Fruit fly (Drosophila melanogaster): ENCODE results near the gene grk.

Gene grk

DNA sequence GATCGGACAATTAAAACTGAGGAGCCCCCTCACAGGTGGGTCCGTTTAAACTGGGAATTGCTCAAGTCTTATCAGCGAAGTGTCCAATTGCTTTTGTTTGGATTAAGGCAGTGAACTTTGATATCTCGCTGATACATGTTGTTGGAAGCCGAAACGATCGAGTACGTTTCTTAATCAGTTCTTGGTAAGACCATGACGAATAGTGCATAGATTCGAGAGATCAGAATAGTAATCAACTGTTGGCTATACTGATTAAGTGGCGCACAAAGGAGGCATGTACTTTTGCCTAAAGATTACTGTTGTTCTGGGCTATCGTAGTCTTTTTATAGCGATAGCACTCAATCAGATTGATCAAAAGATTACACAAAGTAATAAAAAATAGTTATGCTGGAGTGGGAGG lies 18.1 kb upstream of the grk start:
- no peak for TF ChIP-seq noc (tag; optimal IDR thresholded peaks at IDR 0.05)

DNA sequence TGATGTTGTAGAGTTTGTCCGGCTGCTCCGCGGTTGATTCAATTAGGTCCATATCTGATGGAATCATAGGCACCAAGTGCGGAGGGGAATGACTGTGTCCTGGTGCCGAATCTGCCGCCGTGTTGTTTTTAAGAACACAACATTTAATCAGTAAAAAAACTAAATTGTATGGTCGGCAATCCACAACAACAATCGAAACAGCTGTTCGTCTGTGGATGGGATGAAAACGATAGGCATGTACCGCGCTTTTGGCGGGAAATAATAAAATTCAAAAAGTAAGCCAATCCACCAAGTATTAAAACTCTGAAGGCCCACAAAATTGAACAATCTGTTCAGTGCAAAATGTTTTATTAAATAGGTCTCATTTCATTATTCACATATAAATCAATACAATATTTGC lies 16.0 kb upstream of the grk start, which contains the start of gene Aasdh:
Gene Aasdh, minus strand, starts transcription at position 219 of the 400 bp plus-strand sequence.
- TF ChIP-seq noc (tag; optimal IDR thresholded peaks at IDR 0.05), result no peak

DNA sequence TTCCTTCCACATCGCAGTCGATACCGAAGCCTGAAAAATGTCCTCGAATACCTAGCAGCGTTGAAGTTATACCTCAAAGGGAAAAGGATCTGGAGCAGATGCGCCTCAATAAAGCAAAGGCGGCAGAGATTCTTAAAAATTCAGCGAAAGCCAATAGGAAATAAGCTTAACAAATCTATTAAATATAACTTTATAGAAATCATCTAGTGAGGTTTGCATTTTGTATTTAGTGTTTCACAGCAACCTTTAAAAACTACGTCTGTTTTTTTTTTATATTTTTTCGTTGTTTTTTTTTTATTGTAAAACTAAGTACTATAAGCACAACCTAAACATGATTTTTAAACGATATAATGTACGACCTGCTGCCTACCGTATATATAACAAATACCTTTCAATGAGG lies 8.7 kb upstream of the grk start, which contains the start of gene CG31897:
Gene CG31897, plus strand, starts transcription at position 301 of the 400 bp plus-strand sequence.
- no peak for TF ChIP-seq noc (tag; optimal IDR thresholded peaks at IDR 0.05)

DNA sequence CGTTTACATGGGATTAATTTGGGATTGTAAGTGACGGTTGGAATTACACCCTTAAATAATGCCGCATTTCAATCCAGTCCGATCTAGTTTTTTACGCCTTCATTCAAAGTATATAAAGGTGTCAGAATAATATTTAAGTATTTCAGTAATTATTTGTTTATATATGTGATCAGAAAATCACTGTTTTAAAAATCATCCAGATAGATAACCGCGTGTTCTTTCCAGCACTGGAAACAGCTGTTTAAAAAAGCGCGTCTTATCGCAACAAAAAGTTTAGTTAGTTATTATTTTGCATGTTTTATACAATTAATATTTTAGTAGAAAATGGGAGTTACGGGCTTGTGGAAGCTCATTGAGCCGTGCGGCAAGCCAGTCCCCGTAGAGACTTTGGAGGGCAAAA lies 4.7 kb upstream of the grk start, which contains the start of gene mus201:
Gene mus201, plus strand, starts transcription at position 118 of the 400 bp plus-strand sequence.
- TF ChIP-seq noc (tag; optimal IDR thresholded peaks at IDR 0.05), result no peak

DNA sequence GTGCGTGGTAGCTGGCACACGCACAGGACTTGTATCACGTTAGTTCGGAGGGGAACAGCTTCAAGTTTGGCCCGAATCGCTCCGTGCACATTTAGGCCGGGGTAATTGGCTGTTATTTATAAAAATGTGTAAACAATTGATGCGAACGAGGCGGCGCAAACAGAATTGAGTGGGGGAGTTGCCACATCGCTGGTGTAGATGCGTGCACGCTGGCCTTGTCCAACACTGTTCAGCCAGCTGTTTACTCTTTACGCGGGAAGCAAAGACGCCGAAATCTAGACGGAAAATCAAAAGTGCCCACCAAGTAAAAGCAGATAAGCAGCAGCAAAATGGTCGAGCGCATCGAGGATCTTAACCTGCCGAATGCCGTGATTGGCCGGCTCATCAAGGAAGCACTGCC lies 3.8 kb upstream of the grk start, which contains the start of the genes D12 and Chrac-14:
Gene D12, minus strand, starts transcription at position 190 of the 400 bp plus-strand sequence.
Gene Chrac-14, plus strand, starts transcription at position 230 of the 400 bp plus-strand sequence.
- no peak for TF ChIP-seq noc (tag; optimal IDR thresholded peaks at IDR 0.05)

DNA sequence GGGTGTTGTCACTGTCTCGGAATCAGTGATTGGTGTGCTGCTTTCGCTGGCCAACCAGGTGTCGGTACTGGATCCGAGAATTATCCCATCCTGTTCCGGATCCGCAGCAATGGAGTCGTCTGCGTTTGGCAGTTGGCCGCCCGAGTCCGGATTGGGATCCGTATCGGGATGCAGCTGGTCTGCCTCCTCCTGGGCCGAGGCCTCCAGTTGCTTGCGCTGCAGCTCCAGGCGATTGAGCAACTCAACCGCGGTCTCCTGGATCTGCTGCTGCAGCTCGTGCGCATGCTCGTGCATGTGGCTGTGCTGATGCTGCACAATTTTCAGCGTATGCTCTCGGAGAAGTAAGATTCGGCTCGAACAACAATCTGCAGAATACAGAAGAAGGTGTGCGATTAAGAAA lies 1.3 kb downstream of the grk start:
- TF ChIP-seq noc (tag; optimal IDR thresholded peaks at IDR 0.05), result no peak

DNA sequence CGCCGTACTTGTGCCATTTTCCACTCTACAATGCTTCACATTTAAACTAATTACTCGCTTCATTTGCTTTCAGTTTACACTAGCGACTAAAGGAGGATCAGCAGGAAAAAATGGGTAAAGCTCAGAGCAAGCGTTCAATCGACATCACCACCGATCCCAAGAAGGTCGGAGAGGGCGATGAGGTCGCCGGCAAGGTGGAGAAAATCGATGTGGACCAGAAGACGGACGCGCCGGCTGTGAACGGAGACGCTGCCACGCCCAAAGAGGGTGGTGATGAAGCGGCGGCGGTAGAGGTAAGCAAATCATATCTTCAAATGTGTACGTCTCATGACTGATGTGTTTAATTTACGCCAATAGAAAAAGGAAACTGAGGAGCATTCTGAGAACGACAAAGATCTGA lies 6.6 kb downstream of the grk start:
- no peak for TF ChIP-seq noc (tag; optimal IDR thresholded peaks at IDR 0.05)

DNA sequence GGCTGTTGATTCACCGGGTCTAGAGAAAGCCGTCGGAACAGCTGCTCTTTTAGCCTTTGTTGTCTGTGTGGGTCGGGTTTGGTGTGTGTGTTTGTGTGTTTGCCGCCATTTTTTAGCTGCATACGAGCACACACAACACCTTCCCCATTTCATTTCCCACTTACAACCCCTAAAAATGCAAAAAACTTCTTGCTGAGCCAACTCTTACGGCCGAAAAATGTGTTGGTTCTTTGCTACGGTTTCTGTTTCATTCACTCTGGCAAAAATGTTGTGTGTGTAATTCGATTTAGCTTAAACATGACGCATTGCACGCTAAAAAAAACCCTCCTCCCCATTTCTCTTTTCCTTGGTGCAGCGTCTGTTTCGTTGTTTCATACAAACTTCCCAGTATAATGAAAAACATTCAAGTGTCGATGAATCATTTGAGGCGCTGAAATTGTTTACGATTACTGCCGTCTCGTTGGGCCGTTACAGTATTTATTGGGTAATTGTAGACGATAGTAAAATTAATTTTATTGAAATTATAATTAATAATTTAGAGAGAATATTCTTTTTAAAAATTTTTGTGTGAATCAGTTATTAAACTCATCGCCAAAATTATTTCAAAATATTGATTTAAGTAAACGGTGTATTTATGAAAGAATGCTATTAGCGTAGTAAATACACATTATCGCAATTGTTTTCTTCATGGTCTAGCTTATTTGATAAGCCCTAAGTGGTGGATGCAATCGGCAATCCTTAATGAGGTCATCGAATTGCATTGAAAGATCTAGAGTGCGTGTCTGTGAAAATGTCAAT lies 7.2 kb downstream of the grk start:
- TF ChIP-seq noc (tag; optimal IDR thresholded peaks at IDR 0.05), result no peak

DNA sequence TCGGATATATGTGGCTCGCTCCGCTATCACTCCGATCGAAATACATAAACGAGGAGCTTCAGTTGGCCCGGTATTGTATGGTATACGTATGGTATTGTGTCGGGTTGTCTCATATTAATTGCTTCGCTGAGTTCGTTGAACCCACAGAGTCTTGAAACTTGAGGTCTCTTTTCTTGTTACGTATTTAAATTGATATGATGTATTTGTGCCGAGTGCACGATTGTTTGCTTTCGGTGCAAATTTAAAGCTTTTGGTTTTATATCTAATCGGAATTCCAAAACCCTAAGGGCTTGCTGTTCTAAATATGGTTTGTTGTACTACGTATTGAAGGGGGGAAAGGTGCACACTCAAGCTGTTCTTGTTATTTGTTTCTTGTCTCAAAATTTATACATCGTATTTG lies 8.2 kb downstream of the grk start:
- TF ChIP-seq noc (tag; optimal IDR thresholded peaks at IDR 0.05), result no peak

DNA sequence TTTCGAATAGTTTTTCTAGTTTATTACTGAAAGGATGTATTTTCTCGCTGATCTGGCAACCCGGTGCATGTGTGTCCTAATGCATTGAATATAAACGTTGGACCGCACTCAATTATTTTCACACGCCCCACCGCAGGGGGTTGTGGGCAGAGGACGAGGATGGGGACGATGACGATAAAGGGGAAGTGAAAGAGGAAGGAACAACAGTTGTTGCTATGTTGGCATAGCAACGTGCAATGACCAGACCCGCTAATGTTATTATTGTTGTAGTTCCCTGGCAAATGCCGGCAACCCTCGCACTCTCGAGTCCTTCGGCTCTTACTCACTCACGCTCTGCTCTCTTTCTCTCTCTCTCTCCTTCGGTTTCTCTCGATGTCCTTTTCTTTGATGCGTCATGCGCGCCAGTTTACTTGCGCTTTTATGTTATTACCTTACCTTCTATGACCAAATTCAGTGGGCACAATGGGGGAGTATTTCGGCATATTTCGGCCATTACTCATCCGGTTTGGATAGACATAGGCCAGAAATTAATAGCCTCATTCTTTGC lies 8.7 kb downstream of the grk start:
- TF ChIP-seq noc (tag; optimal IDR thresholded peaks at IDR 0.05), result no peak

DNA sequence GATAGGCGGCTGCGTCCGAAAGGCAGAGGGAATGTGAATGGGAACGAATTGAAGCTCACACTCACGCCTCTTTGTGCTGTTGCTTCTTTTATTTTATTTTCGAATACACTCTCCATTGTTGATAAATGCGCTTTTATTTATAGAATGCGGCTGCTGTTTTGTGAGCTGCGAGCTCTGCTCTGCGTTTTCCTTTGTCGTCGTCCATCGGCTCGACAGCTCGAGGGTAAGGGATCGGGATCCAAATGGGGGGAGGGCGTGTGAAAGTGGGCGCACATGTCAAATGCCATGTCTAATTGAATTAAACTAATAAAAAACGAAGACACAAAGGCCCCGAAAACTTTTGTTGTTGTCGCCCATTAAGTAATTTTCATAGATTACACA lies 9.3 kb downstream of the grk start:
- TF ChIP-seq noc (tag; optimal IDR thresholded peaks at IDR 0.05), result no peak

DNA sequence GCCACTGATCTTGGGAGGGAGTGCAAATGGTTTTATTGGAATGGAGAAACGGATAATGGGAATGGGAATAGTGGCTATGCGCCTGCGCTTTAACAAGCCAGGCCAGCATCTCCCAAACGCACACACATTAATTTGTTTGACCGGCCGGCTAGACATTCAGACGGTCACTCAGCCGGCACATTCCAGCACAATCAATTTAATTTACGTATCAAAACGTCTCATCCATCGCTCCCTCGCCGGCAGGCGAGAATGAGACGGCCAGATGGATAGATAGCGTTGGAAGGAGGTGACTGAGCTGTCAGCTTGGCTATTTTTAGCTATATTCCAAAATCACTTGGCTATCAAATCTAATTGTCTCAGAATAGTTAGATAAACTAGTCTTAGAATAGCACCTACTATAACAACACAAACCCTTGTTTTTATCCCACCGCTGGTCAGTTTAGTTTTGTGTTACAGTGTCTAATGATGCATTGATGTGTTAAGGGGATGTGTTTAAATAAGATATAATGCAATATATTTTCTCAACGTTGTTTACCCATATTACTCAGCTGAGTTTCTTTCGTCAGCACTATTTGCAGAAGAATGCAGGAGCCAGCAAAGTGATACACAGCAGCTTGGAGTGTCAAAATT lies 9.8 kb downstream of the grk start:
- no peak for TF ChIP-seq noc (tag; optimal IDR thresholded peaks at IDR 0.05)

DNA sequence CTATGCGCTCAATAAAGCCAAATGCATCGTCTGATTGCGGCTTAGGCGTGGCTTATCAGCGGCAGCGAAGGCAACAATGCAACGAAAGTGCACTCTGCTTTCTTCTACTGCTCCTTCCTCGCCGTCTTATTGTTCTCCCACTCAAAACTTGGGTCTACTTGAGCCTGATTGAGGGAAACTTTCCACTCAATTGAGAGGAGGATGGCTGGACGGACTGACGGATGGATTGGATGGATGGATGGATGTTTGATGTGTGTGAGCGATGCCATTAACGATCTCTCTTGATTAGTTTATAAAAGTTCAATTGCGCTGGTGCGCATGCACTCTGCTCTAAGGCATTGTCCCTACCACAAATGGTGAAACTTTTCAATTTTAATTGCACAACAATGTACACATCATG lies 10.4 kb downstream of the grk start:
- TF ChIP-seq noc (tag; optimal IDR thresholded peaks at IDR 0.05), result no peak

DNA sequence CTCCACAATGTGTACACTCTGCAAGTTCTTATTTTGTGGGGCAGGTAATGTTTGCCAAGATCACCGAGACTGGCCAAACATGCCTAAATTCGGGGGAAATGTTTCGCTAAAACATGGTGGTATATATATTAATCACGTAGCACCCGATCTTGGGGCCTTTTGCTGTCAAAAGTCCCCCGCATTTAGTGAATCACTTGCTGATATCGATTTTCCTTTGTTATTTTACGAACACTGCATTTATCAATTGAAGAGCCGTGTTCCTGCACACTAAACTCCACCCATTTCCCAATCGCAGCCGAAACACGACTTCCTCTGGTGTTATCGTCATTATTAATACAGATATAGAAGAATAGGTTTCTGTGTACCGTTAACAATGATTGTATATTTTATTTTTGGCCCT lies 11.7 kb downstream of the grk start:
- TF ChIP-seq noc (tag; optimal IDR thresholded peaks at IDR 0.05), result no peak

DNA sequence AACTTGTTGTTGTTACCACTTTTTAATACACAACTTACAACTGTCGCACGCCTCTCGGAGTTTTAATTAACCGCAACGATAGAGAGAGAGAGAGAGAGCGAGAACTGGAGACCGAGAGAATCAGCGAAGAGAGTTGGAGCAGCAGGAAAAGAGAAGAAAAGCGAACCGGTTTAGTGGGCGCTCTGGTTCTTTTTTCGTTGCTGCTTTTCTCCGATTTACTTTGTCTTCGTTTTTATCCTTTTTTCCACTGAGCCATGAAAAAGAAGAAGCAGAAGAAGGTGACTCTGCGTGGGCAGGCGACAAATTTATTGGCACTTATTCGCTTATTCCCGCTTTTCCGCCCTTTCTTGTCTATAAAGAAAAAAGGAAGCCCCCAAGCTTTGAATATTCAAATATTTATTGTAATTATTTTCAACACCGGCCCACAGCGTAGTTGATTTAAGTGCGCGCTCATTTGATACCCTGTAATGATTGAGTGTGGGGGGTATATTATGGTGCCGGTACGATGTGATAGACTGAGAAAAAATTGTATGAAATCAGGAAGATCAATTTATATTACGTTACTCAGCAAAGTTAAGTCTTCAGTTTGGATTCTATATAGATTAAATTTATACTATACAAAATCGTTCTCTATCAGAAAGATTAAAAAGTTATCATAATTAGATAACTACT lies 13.0 kb downstream of the grk start:
- TF ChIP-seq noc (tag; optimal IDR thresholded peaks at IDR 0.05), result no peak

DNA sequence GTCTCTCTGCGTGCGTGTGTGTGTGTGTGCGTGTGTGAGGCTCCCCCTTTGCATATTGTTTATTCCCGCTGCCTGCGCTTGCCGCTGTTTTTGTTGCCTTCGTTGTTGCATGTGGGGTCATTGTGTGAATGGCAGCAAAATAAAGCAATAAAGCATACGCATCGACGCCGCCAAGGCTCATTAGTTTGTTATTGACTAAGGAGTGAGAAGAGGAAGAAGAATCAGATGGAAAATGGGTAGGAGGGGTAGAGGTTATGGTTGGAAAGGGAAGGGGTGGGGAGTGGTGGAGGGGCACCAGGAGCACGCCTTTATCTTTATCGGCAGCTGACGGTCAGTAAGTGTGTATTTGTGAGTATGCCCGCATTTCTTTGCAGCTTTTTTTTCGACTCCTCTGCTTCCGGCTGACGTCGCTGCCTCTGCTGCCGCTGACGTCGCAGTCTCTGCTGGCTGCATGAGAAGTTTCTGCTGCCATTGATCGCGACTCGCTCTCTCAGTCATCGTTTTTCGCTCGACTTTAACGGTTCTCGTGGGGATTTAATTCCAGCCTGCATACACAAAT lies 13.9 kb downstream of the grk start:
- no peak for TF ChIP-seq noc (tag; optimal IDR thresholded peaks at IDR 0.05)
